Worm (Caenorhabditis elegans): ENCODE results near the gene T13C2.2.

DNA sequence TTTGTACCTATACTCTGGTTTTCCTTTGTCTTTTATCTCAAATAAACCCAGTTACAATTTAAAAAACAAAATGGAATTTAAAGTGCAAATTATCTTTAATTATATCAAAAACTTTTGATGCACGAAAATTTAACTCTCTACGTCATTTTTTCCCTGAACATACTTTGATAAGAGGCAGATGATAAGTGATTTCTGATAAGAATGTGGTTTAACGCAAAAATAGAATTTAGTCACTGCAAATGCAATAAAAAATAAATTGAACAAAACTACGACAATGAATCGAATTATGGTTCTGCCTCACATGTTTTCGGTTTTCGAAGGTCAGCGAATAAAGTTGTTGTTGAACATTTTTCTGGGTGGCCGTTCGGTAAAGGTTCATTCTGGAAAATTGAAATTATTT lies 29.8 kb downstream of the T13C2.2 start:
- TF ChIP-seq elt-3 (tag; optimal IDR thresholded peaks at IDR 0.05) (no peak), mep-1 (tag; optimal IDR thresholded peaks at IDR 0.05) (no peak), snpc-4 (tag; optimal IDR thresholded peaks at IDR 0.05) (no peak), ces-1 (GFP tag; optimal IDR thresholded peaks at IDR 0.05) (peak; percentile 56), ztf-11 (tag; optimal IDR thresholded peaks at IDR 0.05) (no peak), blmp-1 (tag; optimal IDR thresholded peaks at IDR 0.05) (no peak), nhr-28 (tag; optimal IDR thresholded peaks at IDR 0.05) (no peak), nhr-76 (tag; optimal IDR thresholded peaks at IDR 0.05) (no peak), nhr-12 (tag; optimal IDR thresholded peaks at IDR 0.05) (no peak), lsy-2 (tag; optimal IDR thresholded peaks at IDR 0.05) (no peak), unc-120 (tag; optimal IDR thresholded peaks at IDR 0.05; ENCODE audit: poor library complexity, severe bottlenecking) (no peak)

All from whole organism, mixed stage, embryonic.